Worm (Caenorhabditis elegans): ENCODE results near the gene srh-170.

ce11 chrV:15398728-15399127, 10.1 kb upstream of the srh-170 start, which contains the start of gene fbxa-199:
- TF ChIP-seq flt-1 (GFP tag; IDR thresholded peaks at IDR 0.05) (no peak), ets-7 (tag; optimal IDR thresholded peaks at IDR 0.05) (no peak)

All from whole organism, early embryonic.